Fruit fly (Drosophila melanogaster): Measurements from ENCODE around the gene CG2082.

dm6 chr3R:5781462-5781861, 586 bp upstream of the CG2082 start, which contains the start of gene kat-60L1:
- no peak for TF ChIP-seq Sin3A (optimal IDR thresholded peaks at IDR 0.05)
- TF ChIP-seq ttk (optimal IDR thresholded peaks at IDR 0.05) = no peak
- TF ChIP-seq psq (optimal IDR thresholded peaks at IDR 0.05) = no peak
- TF ChIP-seq Myc (optimal IDR thresholded peaks at IDR 0.05) = no peak
- TF ChIP-seq insv (optimal IDR thresholded peaks at IDR 0.05) = no peak

Measured in Kc167 (cell line).